Fruit fly (Drosophila melanogaster): ENCODE data around the gene CG43449.

Gene CG43449

DNA sequence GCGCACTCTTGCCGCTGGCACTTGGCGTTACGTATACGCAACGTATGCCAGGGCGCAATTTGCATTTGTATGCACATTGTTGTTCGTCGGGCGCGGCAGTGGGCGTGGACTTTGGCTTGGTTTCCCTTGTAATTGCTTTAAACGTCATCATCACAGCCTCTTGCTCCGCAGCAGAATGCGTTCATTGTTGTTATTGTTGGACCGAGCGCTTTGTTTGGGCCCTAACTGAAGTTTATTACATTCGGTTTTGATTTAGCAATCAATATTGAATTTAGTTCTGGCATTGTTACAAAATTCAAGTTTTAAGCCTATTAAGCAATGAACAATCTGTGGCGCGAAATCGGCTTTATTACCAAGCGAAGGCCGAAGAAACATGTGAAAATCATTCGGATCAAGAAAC lies at the start of gene CG43449:
Gene CG43449, plus strand, starts transcription at position 301 of the 400 bp plus-strand sequence.
- no peak for TF ChIP-seq Sin3A (optimal IDR thresholded peaks at IDR 0.05)
- TF ChIP-seq h (optimal IDR thresholded peaks at IDR 0.05), result no peak
- TF ChIP-seq Myc (optimal IDR thresholded peaks at IDR 0.05), result no peak
- no peak for TF ChIP-seq psq (optimal IDR thresholded peaks at IDR 0.05)
- TF ChIP-seq insv (optimal IDR thresholded peaks at IDR 0.05), result no peak
- no peak for TF ChIP-seq ttk (optimal IDR thresholded peaks at IDR 0.05)

DNA sequence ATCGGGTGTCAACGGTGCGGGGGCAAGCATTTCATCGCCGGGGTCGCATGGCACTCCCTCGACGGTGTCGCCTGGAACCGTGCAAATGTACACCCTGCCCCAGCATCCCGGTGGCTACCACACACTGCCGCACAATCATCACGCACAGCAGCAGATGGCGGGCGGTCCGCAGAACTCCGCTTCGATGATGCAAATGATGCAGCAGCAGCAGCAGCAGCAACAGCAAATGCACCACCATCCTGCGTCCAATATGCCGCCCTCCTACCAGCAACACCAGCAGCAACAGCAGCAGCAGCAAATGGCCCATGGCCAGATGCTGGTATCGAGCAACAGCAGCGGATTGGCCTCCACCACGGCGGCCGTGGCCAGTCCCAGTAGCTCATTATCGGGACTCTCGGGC lies 40.5 kb upstream of the CG43449 start:
- TF ChIP-seq insv (optimal IDR thresholded peaks at IDR 0.05) (no peak), psq (optimal IDR thresholded peaks at IDR 0.05) (no peak), Sin3A (optimal IDR thresholded peaks at IDR 0.05) (no peak)

DNA sequence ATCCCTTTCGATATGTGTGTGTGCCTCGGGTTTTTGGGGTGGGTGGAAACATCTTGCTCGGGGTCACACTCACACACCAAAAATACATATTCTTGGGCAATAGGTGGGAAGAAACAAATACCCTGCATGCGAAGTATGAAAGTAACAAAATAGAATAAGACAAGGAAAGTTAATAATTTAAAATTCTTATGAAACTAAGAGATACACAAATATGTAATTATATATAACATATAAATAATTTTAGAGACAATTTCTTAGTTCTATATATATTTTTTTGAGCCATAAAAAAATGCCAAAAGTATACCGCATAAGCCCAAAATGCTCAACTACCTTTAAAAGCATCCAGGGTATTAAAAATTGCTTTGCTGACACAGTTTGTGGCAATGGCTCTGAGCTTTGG lies 6.5 kb upstream of the CG43449 start:
- TF ChIP-seq ttk (optimal IDR thresholded peaks at IDR 0.05), result no peak
- TF ChIP-seq h (optimal IDR thresholded peaks at IDR 0.05), result no peak
- TF ChIP-seq insv (optimal IDR thresholded peaks at IDR 0.05), result no peak
- no peak for TF ChIP-seq Sin3A (optimal IDR thresholded peaks at IDR 0.05)
- no peak for TF ChIP-seq Myc (optimal IDR thresholded peaks at IDR 0.05)
- no peak for TF ChIP-seq psq (optimal IDR thresholded peaks at IDR 0.05)

DNA sequence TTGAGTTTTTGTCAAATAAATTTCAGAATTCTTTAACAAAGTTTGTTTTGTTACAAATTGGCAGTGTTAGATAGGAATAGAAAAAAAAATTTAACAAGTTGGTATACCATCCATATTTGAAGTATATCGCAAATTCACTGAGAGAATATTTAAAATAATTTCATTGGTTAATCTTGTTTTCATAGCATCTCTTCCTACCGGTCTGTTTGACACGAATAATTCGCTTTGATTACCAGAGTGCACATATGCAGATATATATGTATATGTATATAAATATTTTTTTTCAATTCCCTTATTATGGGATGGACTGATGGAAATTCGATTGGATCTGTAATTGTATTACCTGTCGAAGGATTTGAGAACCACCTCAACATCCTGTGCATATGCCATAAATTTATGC lies 27.4 kb downstream of the CG43449 start, which contains the start of gene SdhCL:
Gene SdhCL, minus strand, starts transcription at position 101 of the 400 bp plus-strand sequence.
- TF ChIP-seq h (optimal IDR thresholded peaks at IDR 0.05) (no peak), ttk (optimal IDR thresholded peaks at IDR 0.05) (no peak), Sin3A (optimal IDR thresholded peaks at IDR 0.05) (no peak), Myc (optimal IDR thresholded peaks at IDR 0.05) (no peak), insv (optimal IDR thresholded peaks at IDR 0.05) (no peak), psq (optimal IDR thresholded peaks at IDR 0.05) (no peak)

DNA sequence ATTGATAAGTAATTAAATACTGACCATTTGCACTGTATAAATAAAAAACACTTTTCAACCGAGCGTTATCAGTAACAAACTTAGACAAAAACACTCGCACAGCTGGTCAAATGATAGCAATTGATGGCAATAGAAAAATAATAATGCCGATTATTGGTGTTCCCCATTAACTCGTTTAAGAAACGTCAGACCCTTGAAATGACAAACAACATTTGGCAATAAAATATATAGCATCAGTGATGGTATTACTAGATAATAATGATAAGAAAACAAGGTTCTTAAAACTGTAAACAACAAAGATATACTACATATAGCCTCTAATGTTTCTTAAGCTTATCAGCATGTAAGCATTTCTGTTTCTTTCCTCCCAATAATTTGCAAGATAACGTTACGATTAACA lies 38.2 kb downstream of the CG43449 start:
- TF ChIP-seq psq (optimal IDR thresholded peaks at IDR 0.05) (no peak), ttk (optimal IDR thresholded peaks at IDR 0.05) (no peak), h (optimal IDR thresholded peaks at IDR 0.05) (no peak)

DNA sequence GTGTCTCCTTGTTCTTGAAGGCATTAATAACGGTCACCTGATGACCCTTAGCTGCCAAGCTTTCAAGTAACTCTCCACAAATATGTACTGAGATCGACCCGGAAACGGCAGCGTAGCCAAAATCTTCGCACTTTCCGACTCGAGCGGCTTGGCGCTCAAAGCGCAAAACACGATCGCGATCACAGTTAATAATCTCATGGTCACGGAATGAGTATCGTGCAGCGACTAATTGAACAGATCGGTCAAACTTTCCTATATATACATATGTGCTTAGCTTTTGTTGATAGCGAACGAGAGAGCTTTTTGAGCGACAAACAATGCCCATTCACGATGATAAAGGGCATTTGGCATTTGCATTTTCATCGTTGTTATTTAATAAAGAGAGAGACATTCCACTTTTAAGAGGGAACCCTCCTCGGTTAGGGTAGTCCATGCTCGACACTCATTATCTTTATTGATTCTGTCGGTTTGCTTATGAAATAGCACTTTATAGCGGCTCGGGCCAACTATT lies 40.0 kb downstream of the CG43449 start, which contains the start of gene Ugt35C1:
Gene Ugt35C1, minus strand, starts transcription at position 213 of the 511 bp plus-strand sequence.
- TF ChIP-seq ttk (optimal IDR thresholded peaks at IDR 0.05) (no peak), Myc (optimal IDR thresholded peaks at IDR 0.05) (no peak), psq (optimal IDR thresholded peaks at IDR 0.05) (no peak)

DNA sequence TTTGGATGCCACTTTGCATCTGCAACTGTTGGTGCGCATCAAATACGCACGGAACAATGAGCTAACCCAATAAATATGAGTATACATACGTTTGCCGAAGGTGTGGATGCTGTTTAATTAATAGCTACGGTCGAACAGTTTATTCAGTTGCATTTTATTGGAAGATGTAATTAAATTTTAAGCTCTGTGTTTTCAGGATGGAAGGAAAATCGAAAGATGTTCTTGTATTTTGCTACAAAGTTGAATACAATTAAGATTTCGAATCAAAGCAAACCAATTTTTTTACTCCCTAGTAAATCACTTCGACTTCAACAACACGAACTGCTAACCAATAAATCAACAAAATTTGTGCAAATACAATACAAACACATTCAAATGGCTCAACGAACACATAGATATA lies 48.7 kb downstream of the CG43449 start, which contains the start of gene mAcon2:
Gene mAcon2, plus strand, starts transcription at position 301 of the 400 bp plus-strand sequence.
- no peak for TF ChIP-seq Sin3A (optimal IDR thresholded peaks at IDR 0.05)
- no peak for TF ChIP-seq ttk (optimal IDR thresholded peaks at IDR 0.05)
- no peak for TF ChIP-seq Myc (optimal IDR thresholded peaks at IDR 0.05)
- no peak for TF ChIP-seq insv (optimal IDR thresholded peaks at IDR 0.05)
- no peak for TF ChIP-seq h (optimal IDR thresholded peaks at IDR 0.05)
- no peak for TF ChIP-seq psq (optimal IDR thresholded peaks at IDR 0.05)
